Fruit fly (Drosophila melanogaster) whole organism, wandering third instar larva: ENCODE data around the gene CG10710.

Source experiments
- Abd-B ChIP-seq: fragments of >200 bp; optimal IDR thresholded peaks from 2 replicates; lab custom pipeline; 2017; ENCODE audit warnings: missing biosample characterization, missing genetic modification characterization
- CG32264 ChIP-seq: fragments of 200-800 bp; sonication (Bioruptor generic); optimal IDR thresholded peaks from 2 replicates; lab custom pipeline; 2016; ENCODE audit warnings: missing biosample characterization, missing genetic modification characterization
- CG9705 ChIP-seq: fragments of 200-800 bp; sonication (Bioruptor generic); optimal IDR thresholded peaks from 2 replicates; lab custom pipeline; 2018; ENCODE audit warnings: missing biosample characterization, mild to moderate bottlenecking, missing genetic modification characterization
- CrebA ChIP-seq: fragments of 200-800 bp; sonication (Bioruptor generic); optimal IDR thresholded peaks from 2 replicates; lab custom pipeline; 2016; ENCODE audit warnings: missing biosample characterization, mild to moderate bottlenecking, missing genetic modification characterization, borderline replicate concordance
- Dfd ChIP-seq: fragments of >200 bp; optimal IDR thresholded peaks from 2 replicates; lab custom pipeline; 2017; ENCODE audit warnings: missing biosample characterization, missing genetic modification characterization
- Dif ChIP-seq: fragments of 200-275, 200-300 bp; sonication (Bioruptor generic); optimal IDR thresholded peaks from 2 replicates; lab custom pipeline; 2018; ENCODE audit warnings: missing biosample characterization, missing genetic modification characterization; ENCODE audit not compliant: partially characterized antibody
- GATAd ChIP-seq: sonication (Bioruptor generic); optimal IDR thresholded peaks from 2 replicates; lab custom pipeline; 2016; ENCODE audit warnings: missing biosample characterization, missing genetic modification characterization
- HLH106 ChIP-seq: fragments of 200-800 bp; optimal IDR thresholded peaks from 3 replicates; lab custom pipeline; 2019; ENCODE audit warnings: missing biosample characterization, mild to moderate bottlenecking, missing genetic modification characterization, moderate library complexity
- Hnf4 ChIP-seq: fragments of 200-800 bp; sonication (Bioruptor generic); optimal IDR thresholded peaks from 2 replicates; lab custom pipeline; 2016; ENCODE audit warnings: missing biosample characterization, mild to moderate bottlenecking, missing genetic modification characterization
- Hr78 ChIP-seq: fragments of >200 bp; optimal IDR thresholded peaks from 2 replicates; lab custom pipeline; 2017; ENCODE audit warnings: missing biosample characterization, missing genetic modification characterization
- Hr83 ChIP-seq: fragments of 200-300 bp; sonication (Bioruptor generic); optimal IDR thresholded peaks from 2 replicates; lab custom pipeline; 2016; ENCODE audit warnings: missing biosample characterization, mild to moderate bottlenecking, missing genetic modification characterization, moderate library complexity; ENCODE audit not compliant: poor library complexity, severe bottlenecking
- Jra ChIP-seq: sonication (Bioruptor generic); optimal IDR thresholded peaks from 2 replicates; lab custom pipeline; 2016; ENCODE audit warnings: missing biosample characterization, missing genetic modification characterization
- Mio ChIP-seq: sonication (Bioruptor generic); optimal IDR thresholded peaks from 2 replicates; lab custom pipeline; 2016; ENCODE audit warnings: missing biosample characterization, missing genetic modification characterization
- Myc ChIP-seq: fragments of >200 bp; optimal IDR thresholded peaks from 2 replicates; lab custom pipeline; 2017
- N ChIP-seq: fragments of >200 bp; optimal IDR thresholded peaks from 2 replicates; lab custom pipeline; 2018; ENCODE audit warnings: missing biosample characterization, missing external identifiers, missing genetic modification characterization
- OdsH ChIP-seq: fragments of 200-800 bp; sonication (Bioruptor generic); optimal IDR thresholded peaks from 2 replicates; lab custom pipeline; 2016; ENCODE audit warnings: missing biosample characterization, mild to moderate bottlenecking, missing genetic modification characterization
- Rel ChIP-seq, 2 experiments: fragments of 200-800 bp; sonication (Bioruptor generic) in 1 of 2; optimal IDR thresholded peaks; 2 replicates in 1 of 2; 3 replicates in 1 of 2; lab custom pipeline; 2016 to 2019; ENCODE audit warnings: mild to moderate bottlenecking in 2 of 2, missing biosample characterization in 2 of 2, missing genetic modification characterization in 2 of 2, moderate library complexity in 1 of 2
- Sp1 ChIP-seq: fragments of 200-800 bp; sonication (Bioruptor generic); optimal IDR thresholded peaks from 3 replicates; lab custom pipeline; 2019; ENCODE audit warnings: missing biosample characterization, mild to moderate bottlenecking, missing genetic modification characterization, moderate library complexity
- Vsx2 ChIP-seq: fragments of 200-300, 225-300 bp; sonication (Bioruptor generic); optimal IDR thresholded peaks from 2 replicates; lab custom pipeline; 2018; ENCODE audit warnings: missing biosample characterization, missing genetic modification characterization; ENCODE audit not compliant: partially characterized antibody
- br ChIP-seq: fragments of 200-800 bp; sonication (Bioruptor generic); optimal IDR thresholded peaks from 2 replicates; lab custom pipeline; 2016; ENCODE audit warnings: missing biosample characterization, missing genetic modification characterization
- brk ChIP-seq: fragments of 200-800 bp; sonication (Bioruptor generic); optimal IDR thresholded peaks from 2 replicates; lab custom pipeline; 2016; ENCODE audit warnings: missing biosample characterization, mild to moderate bottlenecking, missing genetic modification characterization
- dl ChIP-seq, 2 experiments: fragments of 175-275, 200-275 bp in 1 of 2; fragments of 200-275 bp in 1 of 2; sonication (Bioruptor generic); optimal IDR thresholded peaks; lab custom pipeline; 2018; ENCODE audit warnings: mild to moderate bottlenecking in 2 of 2, missing biosample characterization in 2 of 2, missing genetic modification characterization in 2 of 2, moderate library complexity in 2 of 2; ENCODE audit not compliant: partially characterized antibody in 2 of 2, insufficient read depth in 1 of 2
- dmrt93B ChIP-seq: fragments of 200-800 bp; sonication (Bioruptor generic); optimal IDR thresholded peaks from 2 replicates; lab custom pipeline; 2018; ENCODE audit warnings: missing biosample characterization, mild to moderate bottlenecking, missing genetic modification characterization
- dsf ChIP-seq: sonication (Bioruptor generic); optimal IDR thresholded peaks from 2 replicates; lab custom pipeline; 2016; ENCODE audit warnings: missing biosample characterization, missing genetic modification characterization, borderline replicate concordance
- ey ChIP-seq: fragments of 200-800 bp; sonication (Bioruptor generic); optimal IDR thresholded peaks from 2 replicates; lab custom pipeline; 2016; ENCODE audit warnings: missing biosample characterization, missing genetic modification characterization
- foxo ChIP-seq, 2 experiments: fragments of 200-800 bp; sonication (Bioruptor generic); optimal IDR thresholded peaks; 2 replicates in 1 of 2; 3 replicates in 1 of 2; lab custom pipeline; 2016 to 2017; ENCODE audit warnings: missing biosample characterization in 2 of 2, missing genetic modification characterization in 2 of 2
- fru ChIP-seq: fragments of 200-800 bp; sonication (Bioruptor generic); optimal IDR thresholded peaks from 3 replicates; lab custom pipeline; 2016; ENCODE audit warnings: missing biosample characterization, mild to moderate bottlenecking, missing genetic modification characterization
- h ChIP-seq: fragments of 200-800 bp; sonication (Bioruptor generic); optimal IDR thresholded peaks from 3 replicates; lab custom pipeline; 2016; ENCODE audit warnings: missing biosample characterization, mild to moderate bottlenecking, missing genetic modification characterization
- jim ChIP-seq: fragments of 175-275, 200-325 bp; sonication (Bioruptor generic); optimal IDR thresholded peaks from 2 replicates; lab custom pipeline; 2016; ENCODE audit warnings: missing biosample characterization, mild to moderate bottlenecking, missing genetic modification characterization
- lola ChIP-seq: fragments of >200 bp; optimal IDR thresholded peaks from 2 replicates; lab custom pipeline; 2017; ENCODE audit warnings: missing biosample characterization, missing genetic modification characterization
- pan ChIP-seq: fragments of >200 bp; optimal IDR thresholded peaks from 2 replicates; lab custom pipeline; 2017
- psq ChIP-seq: fragments of 200-800 bp; sonication (Bioruptor generic); optimal IDR thresholded peaks from 3 replicates; lab custom pipeline; 2017; ENCODE audit warnings: missing biosample characterization, mild to moderate bottlenecking, missing genetic modification characterization, moderate library complexity
- rgr ChIP-seq: fragments of 200-800 bp; sonication (Bioruptor generic); optimal IDR thresholded peaks from 3 replicates; lab custom pipeline; 2016; ENCODE audit warnings: missing biosample characterization, mild to moderate bottlenecking, missing genetic modification characterization
- sage ChIP-seq: fragments of 200-800 bp; sonication (Bioruptor generic); optimal IDR thresholded peaks from 2 replicates; lab custom pipeline; 2016; ENCODE audit warnings: missing biosample characterization, mild to moderate bottlenecking, missing genetic modification characterization
- sv ChIP-seq: fragments of 200-800 bp; sonication (Bioruptor generic); optimal IDR thresholded peaks from 3 replicates; lab custom pipeline; 2016; ENCODE audit warnings: missing biosample characterization, missing genetic modification characterization
- tai ChIP-seq: sonication (Bioruptor generic); optimal IDR thresholded peaks from 2 replicates; lab custom pipeline; 2016; ENCODE audit warnings: missing biosample characterization, missing genetic modification characterization
- usp ChIP-seq: fragments of >200 bp; optimal IDR thresholded peaks from 2 replicates; lab custom pipeline; 2017; ENCODE audit warnings: missing biosample characterization, missing genetic modification characterization
- woc ChIP-seq: sonication (Bioruptor generic); optimal IDR thresholded peaks from 2 replicates; lab custom pipeline; 2016; ENCODE audit warnings: missing biosample characterization, mild to moderate bottlenecking, missing genetic modification characterization

CG10710 gene

DNA sequence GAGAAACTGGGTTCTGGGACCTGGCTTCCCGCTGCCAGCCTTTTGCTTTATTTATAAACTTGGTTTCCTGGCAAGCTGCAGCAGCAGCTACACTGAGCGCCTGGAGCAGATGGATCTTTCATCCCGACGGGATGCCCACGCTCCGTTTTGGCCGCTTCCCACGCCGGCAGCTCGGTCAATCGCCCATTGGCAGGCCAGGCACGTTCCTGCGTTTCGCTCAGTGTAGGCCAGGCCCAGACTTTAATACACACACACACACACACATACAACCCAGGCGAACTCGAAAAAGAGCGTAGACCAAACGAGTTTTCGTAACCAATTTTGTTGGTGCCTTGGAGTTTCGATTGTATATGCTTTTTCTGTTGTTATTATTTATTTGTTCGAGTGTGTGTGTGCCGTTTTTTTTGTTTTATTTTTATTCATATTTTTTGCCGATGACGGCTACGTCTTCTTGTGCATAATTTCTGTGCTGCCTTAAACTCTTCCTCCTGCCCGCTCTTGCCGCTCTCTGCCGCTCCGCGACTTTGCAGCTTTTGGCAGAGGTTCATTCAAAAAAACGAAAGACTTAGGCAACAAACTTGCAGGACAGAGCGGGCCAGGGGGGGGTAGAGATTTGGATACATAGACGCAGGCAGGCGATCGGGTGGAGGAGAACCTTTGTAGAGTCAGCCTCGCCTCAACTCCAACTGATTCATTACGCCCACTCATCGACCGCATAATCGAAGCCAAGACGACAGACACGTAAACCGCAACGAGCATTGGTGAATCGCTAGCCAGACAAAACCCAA is 19.3 kb downstream of the CG10710 start:
- TF ChIP-seq GATAd (GFP tag; lab: Kevin White, UChicago) (no peak), woc (peak; percentile 88), Hnf4 (GFP tag; lab: Kevin White, UChicago) (no peak), CG32264 (GFP tag; lab: Kevin White, UChicago) (peak; percentile 43), OdsH (GFP tag; lab: Kevin White, UChicago) (peak; percentile 86), dmrt93B (peak; percentile 63), N (GFP tag; lab: Kevin White, UChicago) (no peak), Vsx2 (peak; percentile 28), foxo (GFP tag; optimal IDR thresholded peaks at IDR 0.05; lab: Kevin White, UChicago) (peak in 1 of 2 experiments; percentile 91), Sp1 (GFP tag; lab: Kevin White, UChicago) (peak; percentile 86), br (peak; percentile 91), rgr (GFP tag; lab: Kevin White, UChicago) (peak; percentile 82), brk (GFP tag; lab: Kevin White, UChicago) (no peak), sv (GFP tag; lab: Kevin White, UChicago) (no peak), usp (GFP tag; lab: Kevin White, UChicago) (no peak), tai (GFP tag; lab: Kevin White, UChicago) (no peak), Hr83 (no peak), fru (peak; percentile 90), Rel (GFP tag; optimal IDR thresholded peaks at IDR 0.05; lab: Kevin White, UChicago) (peak; percentile 39), Rel (tag; optimal IDR thresholded peaks at IDR 0.05; lab: Kevin White, UChicago) (peak; percentile 67), sage (GFP tag; lab: Kevin White, UChicago) (no peak), Hr78 (no peak), dl (GFP tag; optimal IDR thresholded peaks at IDR 0.05; lab: Kevin White, UChicago; ENCODE audit: insufficient read depth in 1 of 2, partially characterized antibody in 2 of 2) (no peak), Jra (no peak), lola (GFP tag; lab: Kevin White, UChicago) (no peak), h (peak; percentile 87), Mio (GFP tag; lab: Kevin White, UChicago) (no peak), dsf (no peak), CrebA (GFP tag; lab: Kevin White, UChicago) (no peak), pan (lab: Kevin White, UChicago) (no peak), Dif (GFP tag; lab: Kevin White, UChicago) (no peak), Dfd (GFP tag; lab: Kevin White, UChicago) (peak; percentile 42), Abd-B (GFP tag; lab: Kevin White, UChicago) (no peak), psq (peak; percentile 72), ey (GFP tag; lab: Kevin White, UChicago) (peak; percentile 90), HLH106 (tag; lab: Kevin White, UChicago) (peak; percentile 89), CG9705 (GFP tag; lab: Kevin White, UChicago) (peak; percentile 83), jim (GFP tag; lab: Kevin White, UChicago) (no peak), Myc (lab: Kevin White, UChicago) (no peak)

DNA sequence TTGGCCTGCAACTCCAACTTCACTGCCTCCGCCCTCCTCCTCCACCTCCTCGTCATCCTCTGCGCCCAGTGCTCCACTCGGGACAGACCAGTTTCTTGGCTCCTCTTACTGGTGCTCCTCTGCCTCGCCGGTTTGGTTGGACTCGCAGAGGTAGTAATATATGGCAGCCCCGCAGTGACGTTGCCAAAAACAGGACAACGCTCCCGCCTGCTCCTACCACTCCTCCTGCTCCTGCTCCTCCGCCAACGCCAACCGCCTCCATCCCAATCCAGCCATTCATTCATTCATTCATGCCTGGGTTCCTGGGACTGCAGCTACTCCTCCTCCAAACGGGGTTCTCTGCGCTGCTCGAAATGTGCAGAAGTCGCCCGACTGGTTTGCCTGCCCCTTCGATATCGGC is 19.9 kb downstream of the CG10710 start:
- TF ChIP-seq brk (GFP tag; lab: Kevin White, UChicago) (no peak), fru (no peak), Mio (GFP tag; lab: Kevin White, UChicago) (no peak), psq (no peak), CG9705 (GFP tag; lab: Kevin White, UChicago) (no peak), CG32264 (GFP tag; lab: Kevin White, UChicago) (no peak), Dif (GFP tag; lab: Kevin White, UChicago) (peak; percentile 62), br (no peak), h (no peak), Hr83 (peak; percentile 51), tai (GFP tag; lab: Kevin White, UChicago) (no peak), Hnf4 (GFP tag; lab: Kevin White, UChicago) (no peak), Vsx2 (peak; percentile 32), CrebA (GFP tag; lab: Kevin White, UChicago) (no peak), dsf (no peak), OdsH (GFP tag; lab: Kevin White, UChicago) (no peak), HLH106 (tag; lab: Kevin White, UChicago) (no peak)
